Worm (Caenorhabditis elegans): ENCODE measurements around the gene Y41G9A.10.

Gene Y41G9A.10

ce11 chrX:2909227-2909626 lies 37.1 kb downstream of the Y41G9A.10 start, which contains the start of gene nmy-1:
Gene nmy-1, plus strand, starts transcription at chrX:2909527.
- TF ChIP-seq lin-39 (tag; optimal IDR thresholded peaks at IDR 0.05) (no peak), sox-4 (tag; optimal IDR thresholded peaks at IDR 0.05) (no peak), nhr-76 (tag; optimal IDR thresholded peaks at IDR 0.05) (no peak), unc-86 (tag; optimal IDR thresholded peaks at IDR 0.05) (no peak), lin-14 (GFP tag; optimal IDR thresholded peaks at IDR 0.05) (no peak), lir-3 (tag; optimal IDR thresholded peaks at IDR 0.05; ENCODE audit: poor library complexity) (no peak), lin-15B (tag; optimal IDR thresholded peaks at IDR 0.05) (no peak), unc-130 (tag; optimal IDR thresholded peaks at IDR 0.05) (no peak), unc-98 (GFP tag; IDR thresholded peaks at IDR 0.05) (no peak), Y116A8C.19 (tag; optimal IDR thresholded peaks at IDR 0.05; ENCODE audit: borderline replicate concordance) (no peak), mef-2 (tag; optimal IDR thresholded peaks at IDR 0.05) (no peak), F16B12.6 (tag; optimal IDR thresholded peaks at IDR 0.05) (no peak), ama-1 (optimal IDR thresholded peaks at IDR 0.05) (no peak), zip-4 (GFP tag; optimal IDR thresholded peaks at IDR 0.05) (no peak), sptf-1 (tag; optimal IDR thresholded peaks at IDR 0.05) (no peak), mep-1 (tag; optimal IDR thresholded peaks at IDR 0.05) (no peak)

- TF ChIP-seq mep-1 (tag; optimal IDR thresholded peaks at IDR 0.05) (peak; percentile 57), mef-2 (tag; optimal IDR thresholded peaks at IDR 0.05) (no peak), nhr-85 (tag) (peak; percentile 87), nhr-47 (tag; optimal IDR thresholded peaks at IDR 0.05) (no peak), sptf-1 (tag; optimal IDR thresholded peaks at IDR 0.05) (no peak), blmp-1 (tag; optimal IDR thresholded peaks at IDR 0.05) (peak; percentile 76), vab-15 (tag; optimal IDR thresholded peaks at IDR 0.05) (no peak), grh-1 (GFP tag; IDR thresholded peaks at IDR 0.05) (peak; percentile 45; the same call in 1 of the 2 replicates), unc-62 (GFP tag; optimal IDR thresholded peaks at IDR 0.05) (no peak), rnt-1 (tag; optimal IDR thresholded peaks at IDR 0.05) (peak; percentile 17), snu-23 (GFP tag; optimal IDR thresholded peaks at IDR 0.05) (peak; percentile 49), lin-15B (tag; optimal IDR thresholded peaks at IDR 0.05) (no peak), nhr-90 (tag; optimal IDR thresholded peaks at IDR 0.05; ENCODE audit: poor library complexity) (no peak), nhr-76 (tag; optimal IDR thresholded peaks at IDR 0.05) (no peak), mab-9 (GFP tag; IDR thresholded peaks at IDR 0.05) (no peak), ces-1 (GFP tag; optimal IDR thresholded peaks at IDR 0.05) (no peak), lin-13 (GFP tag; optimal IDR thresholded peaks at IDR 0.05) (no peak), efl-1 (optimal IDR thresholded peaks at IDR 0.05) (no peak), efl-1 (GFP tag; optimal IDR thresholded peaks at IDR 0.05 in 1 of 2) (no peak), egl-27 (tag; optimal IDR thresholded peaks at IDR 0.05) (no peak), swsn-7 (tag; optimal IDR thresholded peaks at IDR 0.05) (no peak), C16A3.4 (tag; optimal IDR thresholded peaks at IDR 0.05) (peak; percentile 14), lin-14 (GFP tag; optimal IDR thresholded peaks at IDR 0.05) (peak; percentile 81), pqm-1 (tag; optimal IDR thresholded peaks at IDR 0.05) (no peak), ceh-82 (tag; optimal IDR thresholded peaks at IDR 0.05) (no peak), ceh-90 (tag; optimal IDR thresholded peaks at IDR 0.05) (no peak), efl-3 (GFP tag; optimal IDR thresholded peaks at IDR 0.05) (no peak), nhr-71 (tag; optimal IDR thresholded peaks at IDR 0.05) (peak; percentile 19), elt-3 (tag; optimal IDR thresholded peaks at IDR 0.05) (peak in 2 of 6 experiments; percentile 8 to 54), dpl-1 (GFP tag; optimal IDR thresholded peaks at IDR 0.05) (no peak), mdl-1 (tag; optimal IDR thresholded peaks at IDR 0.05) (no peak), hlh-17 (GFP tag; optimal IDR thresholded peaks at IDR 0.05; ENCODE audit: borderline replicate concordance) (no peak), nhr-20 (tag; optimal IDR thresholded peaks at IDR 0.05) (peak; percentile 8), aly-2 (tag; optimal IDR thresholded peaks at IDR 0.05) (no peak)
These were observed 39.0 kb downstream of the Y41G9A.10 start for ce11 chrX:2907296-2907873.
